Fruit fly (Drosophila melanogaster): ENCODE results near the gene CG9427.
A peak's percentile ranks its signal among the peaks of the same experiment; 100 is the strongest.

DNA sequence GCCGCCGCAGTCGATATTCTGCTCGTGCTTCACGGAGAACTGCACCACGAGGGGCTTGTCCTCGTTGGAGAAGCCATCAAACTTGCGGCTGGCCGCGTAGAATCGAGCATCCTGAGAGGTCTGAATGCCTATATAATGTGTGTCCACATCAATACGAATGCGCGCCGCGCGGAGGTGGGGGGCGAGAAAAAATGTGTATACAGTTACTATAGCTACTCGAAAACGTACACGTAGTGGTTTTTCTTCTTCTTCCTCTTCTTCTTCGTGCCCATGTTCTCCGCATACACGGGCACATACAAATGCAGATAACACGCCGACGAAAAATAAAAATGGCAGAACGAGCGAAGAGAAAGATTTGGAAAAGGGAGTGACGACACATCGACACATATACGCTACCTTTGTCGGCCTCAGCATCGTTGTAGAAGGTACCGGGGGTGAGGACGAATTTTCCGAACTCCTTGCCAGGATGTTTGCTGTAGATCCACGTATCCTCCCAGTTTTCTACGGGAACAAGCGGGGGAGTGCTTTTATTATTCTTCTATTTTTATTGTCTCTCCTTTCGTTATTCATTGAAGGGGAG, 3.4 kb upstream of the CG9427 start:
- TF ChIP-seq bab1 (GFP tag; optimal IDR thresholded peaks at IDR 0.05) (no peak), CG12768 (GFP tag; optimal IDR thresholded peaks at IDR 0.05) (no peak), kay (GFP tag; ENCODE audit: borderline replicate concordance) (no peak), CG1620 (GFP tag; optimal IDR thresholded peaks at IDR 0.05) (no peak), tj (GFP tag; optimal IDR thresholded peaks at IDR 0.05) (peak; percentile 74), ovo (GFP tag; optimal IDR thresholded peaks at IDR 0.05) (peak; percentile 49), cic (GFP tag; optimal IDR thresholded peaks at IDR 0.05) (peak; percentile 97), CG5204 (GFP tag; optimal IDR thresholded peaks at IDR 0.05) (no peak)

Data from whole organism, adult.